Fruit fly (Drosophila melanogaster): ENCODE results near the gene Tbc1d15-17.
A peak's percentile ranks its signal among the peaks of the same experiment; 100 is the strongest.

The Tbc1d15-17 gene

dm6 chr2L:160581-161452 is 46.2 kb upstream of the Tbc1d15-17 start (continued):
- TF ChIP-seq Eip74EF (GFP tag; optimal IDR thresholded peaks at IDR 0.05) (peak in 1 of 2 experiments; percentile 36), onecut (GFP tag; IDR thresholded peaks at IDR 0.05) (peak; percentile 100), CG8924 (tag; optimal IDR thresholded peaks at IDR 0.05) (peak; percentile 28), Max (GFP tag; optimal IDR thresholded peaks at IDR 0.05) (peak; percentile 32), BtbVII (GFP tag; optimal IDR thresholded peaks at IDR 0.05) (peak; percentile 43), Abd-B (GFP tag; optimal IDR thresholded peaks at IDR 0.05) (peak; percentile 25), Kr (GFP tag; optimal IDR thresholded peaks at IDR 0.05) (peak; percentile 99), CG7839 (tag; optimal IDR thresholded peaks at IDR 0.05) (peak; percentile 12), Mes4 (GFP tag; optimal IDR thresholded peaks at IDR 0.05) (peak; percentile 40), ewg (GFP tag; optimal IDR thresholded peaks at IDR 0.05) (peak; percentile 96), CG8290 (GFP tag; optimal IDR thresholded peaks at IDR 0.05) (no peak), CG8290 (tag; optimal IDR thresholded peaks at IDR 0.05) (peak in 1 of 2 experiments; percentile 5), CG13424 (tag; optimal IDR thresholded peaks at IDR 0.05) (peak; percentile 5), Hr51 (GFP tag; optimal IDR thresholded peaks at IDR 0.05) (peak in 1 of 2 experiments; percentile 25), CG10147 (GFP tag; optimal IDR thresholded peaks at IDR 0.05) (peak; percentile 62), Nf-YC (tag; optimal IDR thresholded peaks at IDR 0.05) (peak; percentile 82), phol (tag; optimal IDR thresholded peaks at IDR 0.05) (peak; percentile 93), amos (GFP tag; IDR thresholded peaks at IDR 0.05; ENCODE audit: partially characterized antibody) (no peak), da (GFP tag; optimal IDR thresholded peaks at IDR 0.05) (peak; percentile 11), CG18476 (GFP tag; optimal IDR thresholded peaks at IDR 0.05) (peak; percentile 22), CG10543 (GFP tag; optimal IDR thresholded peaks at IDR 0.05) (peak; percentile 97), Dip3 (GFP tag; optimal IDR thresholded peaks at IDR 0.05) (peak; percentile 30), NfI (GFP tag; optimal IDR thresholded peaks at IDR 0.05) (peak; percentile 18), CG14014 (GFP tag; IDR thresholded peaks at IDR 0.05) (no peak), abd-A (tag; optimal IDR thresholded peaks at IDR 0.05) (peak; percentile 99), pho (GFP tag; optimal IDR thresholded peaks at IDR 0.05) (peak; percentile 40), Lpt (GFP tag; optimal IDR thresholded peaks at IDR 0.05) (peak; percentile 34), Hmr (GFP tag; optimal IDR thresholded peaks at IDR 0.05) (peak; percentile 68), vfl (GFP tag; optimal IDR thresholded peaks at IDR 0.05) (peak; percentile 58), YL-1 (GFP tag; optimal IDR thresholded peaks at IDR 0.05) (peak; percentile 26), pfk (GFP tag; optimal IDR thresholded peaks at IDR 0.05) (peak; percentile 51), gcm (GFP tag; optimal IDR thresholded peaks at IDR 0.05) (peak; percentile 63), CrebB (tag; optimal IDR thresholded peaks at IDR 0.05) (peak; percentile 60), CG4424 (GFP tag; optimal IDR thresholded peaks at IDR 0.05) (peak; percentile 52), CG18011 (GFP tag; optimal IDR thresholded peaks at IDR 0.05) (no peak), CG1832 (GFP tag; optimal IDR thresholded peaks at IDR 0.05) (peak; percentile 92), dpn (GFP tag; optimal IDR thresholded peaks at IDR 0.05) (no peak), lov (optimal IDR thresholded peaks at IDR 0.05) (no peak), lov (GFP tag; IDR thresholded peaks at IDR 0.05) (no peak), Ssrp (tag; optimal IDR thresholded peaks at IDR 0.05) (peak; percentile 48), MTF-1 (GFP tag; optimal IDR thresholded peaks at IDR 0.05; ENCODE audit: borderline replicate concordance) (peak; percentile 54), CG6854 (GFP tag; optimal IDR thresholded peaks at IDR 0.05) (peak; percentile 13), CG18599 (GFP tag; optimal IDR thresholded peaks at IDR 0.05) (peak; percentile 29), sens (GFP tag) (peak; percentile 93), CHES-1-like (GFP tag; optimal IDR thresholded peaks at IDR 0.05) (peak; percentile 45), dmrt99B (tag; optimal IDR thresholded peaks at IDR 0.05) (peak; percentile 22), CG4328 (GFP tag; optimal IDR thresholded peaks at IDR 0.05) (peak; percentile 70)
